Worm (Caenorhabditis elegans): ENCODE data around the gene Y47C4A.1.

- no peak for TF ChIP-seq W03F9.2 (tag; optimal IDR thresholded peaks at IDR 0.05)
- no peak for TF ChIP-seq dao-5 (tag; optimal IDR thresholded peaks at IDR 0.05)
- no peak for TF ChIP-seq him-1 (tag; optimal IDR thresholded peaks at IDR 0.05)
Observed at ce11 chrX:301530-301929, 15.5 kb upstream of the Y47C4A.1 start, which contains the start of gene gcp-2.1.

Measured in whole organism, L4/young adult.